Fruit fly (Drosophila melanogaster) whole organism, prepupa: Measurements from ENCODE around the gene t.

Experiments
- CG1621 ChIP-seq: fragments of 200-800 bp; sonication (Bioruptor generic); optimal IDR thresholded peaks from 3 replicates; lab custom pipeline; 2018; ENCODE audit warnings: missing biosample characterization, mild to moderate bottlenecking, missing genetic modification characterization
- CG16779 ChIP-seq: fragments of 200-800 bp; sonication (Bioruptor generic); optimal IDR thresholded peaks from 3 replicates; lab custom pipeline; 2017; ENCODE audit warnings: missing biosample characterization, mild to moderate bottlenecking, missing genetic modification characterization
- CG31627 ChIP-seq: fragments of 200-800 bp; sonication (Bioruptor generic); optimal IDR thresholded peaks from 3 replicates; lab custom pipeline; 2016; ENCODE audit warnings: missing biosample characterization, missing genetic modification characterization
- CG6808 ChIP-seq: fragments of 200-800 bp; sonication (Bioruptor generic); optimal IDR thresholded peaks from 3 replicates; lab custom pipeline; 2017; ENCODE audit warnings: missing biosample characterization, missing genetic modification characterization, mild to moderate bottlenecking, moderate library complexity, missing genetic modification reagents
- CG6854 ChIP-seq: fragments of 200-800 bp; sonication (Bioruptor generic); optimal IDR thresholded peaks from 2 replicates; lab custom pipeline; 2017; ENCODE audit warnings: missing biosample characterization, mild to moderate bottlenecking, missing genetic modification characterization
- CG8632 ChIP-seq: fragments of 200-800 bp; sonication (Bioruptor generic); optimal IDR thresholded peaks from 3 replicates; lab custom pipeline; 2016; ENCODE audit warnings: missing biosample characterization, missing genetic modification characterization
- Eip75B ChIP-seq: fragments of 200-800 bp; sonication (Bioruptor generic); optimal IDR thresholded peaks from 3 replicates; lab custom pipeline; 2016; ENCODE audit warnings: missing biosample characterization, missing genetic modification characterization
- Sox14 ChIP-seq: fragments of 200-800 bp; sonication (Bioruptor generic); optimal IDR thresholded peaks from 3 replicates; lab custom pipeline; 2016; ENCODE audit warnings: missing biosample characterization, missing genetic modification characterization
- dac ChIP-seq: fragments of 200-800 bp; sonication (Bioruptor generic); optimal IDR thresholded peaks from 2 replicates; lab custom pipeline; 2017; ENCODE audit warnings: missing biosample characterization, mild to moderate bottlenecking, missing genetic modification characterization
- eg ChIP-seq: fragments of 200-800 bp; sonication (Bioruptor generic); IDR thresholded peaks from 3 replicates; pipeline ENCODE4 v1.3.6; 2022; ENCODE audit warnings: missing biosample characterization, missing genetic modification characterization
- spab ChIP-seq: fragments of 200-800 bp; sonication (Bioruptor generic); optimal IDR thresholded peaks from 2 replicates; lab custom pipeline; 2017; ENCODE audit warnings: missing biosample characterization, mild to moderate bottlenecking, missing genetic modification characterization, missing genetic modification reagents
- topi ChIP-seq: fragments of 200-800 bp; sonication (Bioruptor generic); optimal IDR thresholded peaks from 3 replicates; lab custom pipeline; 2016; ENCODE audit warnings: missing biosample characterization, missing genetic modification characterization

dm6 chrX:9232199-9232598, 9.1 kb upstream of the t start, which contains the start of gene CG12121:
- TF ChIP-seq CG16779 (tag; lab: Kevin White, UChicago) (no peak), Eip75B (no peak), topi (GFP tag; lab: Kevin White, UChicago) (no peak), CG6854 (GFP tag; lab: Kevin White, UChicago) (no peak), Sox14 (GFP tag; lab: Kevin White, UChicago) (no peak), CG1621 (tag; lab: Kevin White, UChicago) (no peak), dac (GFP tag; lab: Kevin White, UChicago) (no peak), CG31627 (GFP tag; lab: Kevin White, UChicago) (no peak), eg (GFP tag; lab: Robert Waterston, UW) (no peak), CG8632 (GFP tag; lab: Kevin White, UChicago) (no peak), CG6808 (GFP tag; lab: Kevin White, UChicago) (no peak), spab (no peak)
